Worm (Caenorhabditis elegans) whole organism, L4/young adult: ENCODE results near the gene usp-39.
"Not testable (repeated sequence)": the region's sequence is repeated elsewhere in the genome, so short reads cannot be mapped to it uniquely, and the experiment has no call there.

ENCODE experiments used
- W03F9.2 ChIP-seq: fragments of 150-350 bp; optimal IDR thresholded peaks from 2 replicates; lab custom pipeline; 2014; ENCODE audit warnings: missing biosample characterization, missing genetic modification characterization
- dao-5 ChIP-seq: sonication (generic microtip); optimal IDR thresholded peaks from 2 replicates; lab custom pipeline; 2016; ENCODE audit warnings: missing genotype, missing genetic modification characterization, moderate library complexity, missing compliant biosample characterization
- him-1 ChIP-seq: sonication (generic microtip); optimal IDR thresholded peaks from 2 replicates; lab custom pipeline; 2016; ENCODE audit warnings: missing genotype, missing genetic modification reagents, missing genetic modification characterization, missing compliant biosample characterization

Gene usp-39

ce11 chrII:2578216-2578615 lies 13.1 kb downstream of the usp-39 start:
- no peak for TF ChIP-seq dao-5 (tag; lab: Kevin White, UChicago)

DNA sequence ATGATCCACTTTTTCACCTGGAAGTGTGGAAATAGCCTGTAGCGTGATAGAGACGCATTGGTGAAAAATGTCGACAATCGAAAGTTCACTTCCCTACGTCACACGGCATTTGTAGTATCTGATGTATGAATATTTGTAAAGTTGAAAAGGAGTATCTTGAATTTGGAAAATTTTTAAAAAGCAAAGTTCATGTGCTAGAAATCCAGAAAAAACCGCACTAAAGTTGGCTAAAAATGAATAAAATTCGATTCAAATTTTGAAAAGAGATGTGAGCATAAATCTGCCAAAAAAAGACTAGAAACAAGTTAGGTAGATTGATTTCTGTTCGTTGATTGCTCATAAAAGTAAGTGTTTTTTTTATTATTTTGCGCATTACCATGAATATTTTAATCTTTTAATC lies 18.0 kb downstream of the usp-39 start, which contains the start of gene sri-74:
Gene sri-74, minus strand, starts transcription at position 101 of the 400 bp plus-strand sequence.
- TF ChIP-seq him-1 (tag; lab: Kevin White, UChicago): no peak

DNA sequence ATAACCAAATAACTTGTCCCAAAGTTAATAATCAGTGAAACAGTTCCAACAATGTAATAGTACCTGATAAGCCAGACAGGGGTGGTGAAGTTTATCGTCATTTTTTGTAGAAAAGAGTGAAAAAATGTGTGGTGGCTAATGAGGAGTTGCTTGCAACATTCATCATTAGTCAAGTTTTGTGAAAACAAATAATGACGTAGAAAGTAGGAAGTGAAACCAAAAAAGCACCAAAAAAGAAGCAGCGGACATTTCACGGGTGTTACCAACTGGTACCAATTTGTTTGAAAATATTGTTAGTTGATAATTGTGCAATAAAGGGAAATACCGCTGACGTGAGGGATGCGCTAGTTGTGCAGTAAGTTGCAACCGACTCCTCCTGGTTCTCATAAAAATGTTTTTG lies 20.4 kb downstream of the usp-39 start, which contains the start of gene sri-36:
Gene sri-36, minus strand, starts transcription at position 101 of the 400 bp plus-strand sequence.
- TF ChIP-seq W03F9.2 (tag; lab: Kevin White, UChicago): no peak
- TF ChIP-seq him-1 (tag; lab: Kevin White, UChicago): no peak
- TF ChIP-seq dao-5 (tag; lab: Kevin White, UChicago): no peak

- TF ChIP-seq dao-5 (tag; lab: Kevin White, UChicago) (no peak), him-1 (tag; lab: Kevin White, UChicago) (no peak), W03F9.2 (tag; lab: Kevin White, UChicago) (no peak)
Observed at ce11 chrII:2586861-2587554, 21.9 kb downstream of the usp-39 start, which contains the start of the genes F33H12.7 and sri-39. F33H12.7 (minus strand) TSS chrII:2586911. sri-39 (plus strand) TSS chrII:2587504.

DNA sequence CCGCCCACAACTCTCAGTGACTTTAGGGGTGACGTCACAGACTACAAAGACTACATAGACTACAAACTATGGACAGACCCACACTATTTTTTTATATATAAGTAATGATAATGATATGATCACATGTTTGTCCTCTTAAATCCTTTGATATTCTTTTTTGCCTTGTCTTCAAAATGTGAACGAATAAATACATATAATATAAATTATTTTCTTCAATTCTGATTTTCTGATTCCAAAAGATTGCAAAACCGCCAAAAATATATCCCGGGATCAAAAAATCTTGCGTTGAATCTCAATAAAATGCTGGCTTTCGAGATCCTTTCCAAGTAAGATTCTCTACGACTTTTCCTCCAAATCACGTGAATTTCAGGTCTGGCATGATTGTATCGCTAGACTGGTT lies 35.1 kb downstream of the usp-39 start, which contains the start of gene F33H12.1:
Gene F33H12.1, plus strand, starts transcription at position 301 of the 400 bp plus-strand sequence.
- not testable (repeated sequence) for TF ChIP-seq him-1, W03F9.2, dao-5 (tag; lab: Kevin White, UChicago)

DNA sequence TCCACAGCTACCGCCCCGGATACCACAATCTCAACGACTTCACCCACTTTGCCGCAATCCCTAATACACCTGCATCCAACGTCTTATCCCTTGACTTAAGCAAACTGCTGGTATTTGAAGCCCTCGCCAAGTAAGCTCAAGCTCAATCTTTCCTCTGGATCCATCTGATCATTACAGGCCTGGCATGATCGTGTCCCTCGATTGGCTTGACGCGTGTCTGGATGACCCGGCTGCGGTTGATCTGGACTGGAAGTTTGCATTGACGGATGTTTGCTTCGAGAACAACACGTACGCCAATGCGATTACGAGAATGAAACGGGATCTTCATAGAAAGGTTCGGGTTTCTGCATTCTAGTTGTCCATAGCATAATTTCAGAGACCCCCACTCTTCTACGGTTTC lies 35.9 kb downstream of the usp-39 start:
- no peak for TF ChIP-seq dao-5 (tag; lab: Kevin White, UChicago)
- TF ChIP-seq W03F9.2 (tag; lab: Kevin White, UChicago): no peak
- no peak for TF ChIP-seq him-1 (tag; lab: Kevin White, UChicago)

- TF ChIP-seq him-1 (tag; lab: Kevin White, UChicago) (no peak), W03F9.2 (tag; lab: Kevin White, UChicago) (no peak), dao-5 (tag; lab: Kevin White, UChicago) (no peak)
Observed at ce11 chrII:2605319-2605718, 40.2 kb downstream of the usp-39 start, which contains the start of gene sri-77. sri-77 (minus strand) TSS chrII:2605419.

ce11 chrII:2610202-2610912 lies 45.3 kb downstream of the usp-39 start, which contains the start of gene sri-38:
sri-38 (plus strand) TSS chrII:2610862.
- TF ChIP-seq him-1 (tag; lab: Kevin White, UChicago) (no peak), W03F9.2 (tag; lab: Kevin White, UChicago) (no peak)

DNA sequence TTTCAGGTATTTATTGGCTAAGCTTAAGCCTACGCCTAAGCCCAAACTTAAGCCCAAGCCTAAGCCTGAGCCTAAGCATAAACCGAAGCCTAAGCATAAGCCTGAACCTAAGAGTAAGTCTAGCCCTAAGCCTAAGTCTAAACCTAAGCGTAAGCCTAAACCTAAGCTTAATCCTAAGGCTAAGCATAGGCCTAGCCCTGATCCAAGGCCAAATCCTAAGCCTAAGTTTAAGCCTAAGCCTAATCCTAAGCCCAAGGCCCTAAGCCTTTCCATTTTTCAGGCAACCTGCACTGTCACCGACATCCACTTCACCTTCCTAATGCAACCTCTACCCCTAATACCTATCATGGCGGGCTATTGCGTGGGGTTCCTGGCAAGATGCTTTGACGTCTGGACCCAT lies 45.9 kb downstream of the usp-39 start:
- no peak for TF ChIP-seq dao-5 (tag; lab: Kevin White, UChicago)
- TF ChIP-seq him-1 (tag; lab: Kevin White, UChicago): no peak
- TF ChIP-seq W03F9.2 (tag; lab: Kevin White, UChicago): no peak

- not testable (repeated sequence) for TF ChIP-seq dao-5, W03F9.2, him-1 (tag; lab: Kevin White, UChicago)
Observed at ce11 chrII:2612278-2612677, 47.2 kb downstream of the usp-39 start, which contains the start of gene D2062.13. D2062.13 (plus strand) TSS chrII:2612578.

- not testable (repeated sequence) for TF ChIP-seq dao-5, W03F9.2, him-1 (tag; lab: Kevin White, UChicago)
Observed at ce11 chrII:2616634-2617033, 51.6 kb downstream of the usp-39 start, which contains the start of gene msrp-5. msrp-5 (plus strand) TSS chrII:2616934.

DNA sequence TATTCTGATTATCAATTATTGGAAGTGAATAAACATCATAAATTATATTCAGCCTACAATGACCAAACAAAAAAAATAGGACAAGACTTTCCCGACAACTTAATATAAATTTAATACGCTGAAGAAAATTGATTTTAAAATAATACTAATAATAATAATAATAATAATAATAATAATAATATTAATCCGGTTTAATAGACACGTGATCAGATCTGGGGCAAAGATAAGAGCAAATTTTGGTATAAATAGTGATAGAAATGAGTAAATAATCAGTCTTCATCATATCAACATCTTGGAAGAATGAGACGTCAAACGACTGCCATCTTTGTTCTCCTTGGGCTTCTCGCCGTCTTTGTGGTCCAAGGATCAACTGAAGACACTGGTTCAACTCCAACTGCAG lies 54.1 kb downstream of the usp-39 start, which contains the start of gene msrp-6:
Gene msrp-6, plus strand, starts transcription at position 301 of the 400 bp plus-strand sequence.
- not testable (repeated sequence) for TF ChIP-seq him-1, W03F9.2, dao-5 (tag; lab: Kevin White, UChicago)

DNA sequence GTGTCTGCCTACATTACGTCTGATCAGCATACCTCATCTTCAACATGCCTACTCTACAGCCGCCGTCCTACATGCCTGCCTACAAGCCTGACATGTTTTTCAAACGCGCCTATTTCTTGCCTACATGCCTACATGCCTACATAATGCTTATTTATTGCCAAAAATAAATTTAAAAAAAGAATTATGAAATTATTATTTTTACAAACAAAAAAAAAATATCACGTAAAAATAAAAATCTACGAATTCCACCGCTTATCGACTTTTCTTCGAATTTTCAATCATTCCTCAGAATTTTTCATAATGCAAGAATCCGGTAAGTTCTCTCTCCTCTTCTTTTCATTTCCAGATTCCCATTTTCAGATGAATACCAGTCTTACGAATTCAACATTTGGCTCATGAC lies 57.4 kb downstream of the usp-39 start, which contains the start of gene D2062.5:
Gene D2062.5, plus strand, starts transcription at position 301 of the 400 bp plus-strand sequence.
- TF ChIP-seq dao-5 (tag; lab: Kevin White, UChicago) (no peak), W03F9.2 (tag; lab: Kevin White, UChicago) (no peak), him-1 (tag; lab: Kevin White, UChicago) (no peak)
